Worm (Caenorhabditis elegans): ENCODE data around the gene npr-38.

ce11 chrX:6326088-6326487 is 14.6 kb downstream of the npr-38 start, which contains the start of gene col-168:
- TF ChIP-seq mep-1 (tag; optimal IDR thresholded peaks at IDR 0.05) (no peak), elt-1 (tag; optimal IDR thresholded peaks at IDR 0.05; ENCODE audit: borderline replicate concordance, insufficient read depth) (no peak), nhr-28 (tag; optimal IDR thresholded peaks at IDR 0.05) (no peak), unc-120 (tag; optimal IDR thresholded peaks at IDR 0.05; ENCODE audit: poor library complexity, severe bottlenecking) (no peak), drap-1 (GFP tag; optimal IDR thresholded peaks at IDR 0.05) (no peak), pha-4 (tag; optimal IDR thresholded peaks at IDR 0.05) (no peak), nhr-12 (tag; optimal IDR thresholded peaks at IDR 0.05) (no peak), cnd-1 (tag; optimal IDR thresholded peaks at IDR 0.05) (no peak), ceh-83 (GFP tag; optimal IDR thresholded peaks at IDR 0.05) (no peak), lin-32 (GFP tag; optimal IDR thresholded peaks at IDR 0.05) (no peak), unc-62 (GFP tag; optimal IDR thresholded peaks at IDR 0.05) (no peak), ztf-11 (tag; optimal IDR thresholded peaks at IDR 0.05) (no peak), ces-1 (GFP tag; optimal IDR thresholded peaks at IDR 0.05) (no peak)
